Fruit fly (Drosophila melanogaster) whole organism, embryonic: Measurements from ENCODE around the gene mib1.
A peak's percentile ranks its signal among the peaks of the same experiment; 100 is the strongest.

ENCODE experiments used
- CG12236 ChIP-seq: fragments of 200-800 bp; sonication (Bioruptor generic); optimal IDR thresholded peaks from 2 replicates; lab custom pipeline; 2016; ENCODE audit warnings: missing biosample characterization, missing genetic modification characterization
- CG14965 ChIP-seq: fragments of 200-800 bp; sonication (Bioruptor generic); optimal IDR thresholded peaks from 2 replicates; lab custom pipeline; 2016; ENCODE audit warnings: missing biosample characterization, missing genetic modification characterization, borderline replicate concordance
- CG17568 ChIP-seq: fragments of 200-800 bp; sonication (Bioruptor generic); optimal IDR thresholded peaks from 2 replicates; lab custom pipeline; 2018; ENCODE audit warnings: missing biosample characterization, mild to moderate bottlenecking, missing genetic modification characterization, moderate library complexity
- CG1792 ChIP-seq: fragments of 200-800 bp; sonication (Bioruptor generic); optimal IDR thresholded peaks from 2 replicates; lab custom pipeline; 2016; ENCODE audit warnings: missing biosample characterization, missing genetic modification characterization
- CG30020 ChIP-seq: fragments of 200-800 bp; optimal IDR thresholded peaks from 2 replicates; lab custom pipeline; 2019; ENCODE audit warnings: missing biosample characterization, mild to moderate bottlenecking, missing genetic modification characterization, moderate library complexity
- CG8089 ChIP-seq: fragments of 200-800 bp; sonication (Bioruptor generic); optimal IDR thresholded peaks from 3 replicates; lab custom pipeline; 2016; ENCODE audit warnings: missing biosample characterization, missing genetic modification characterization
- CG8359 ChIP-seq: fragments of 200-800 bp; sonication (Bioruptor generic); optimal IDR thresholded peaks from 2 replicates; lab custom pipeline; 2017; ENCODE audit warnings: missing biosample characterization, mild to moderate bottlenecking, missing genetic modification characterization, borderline replicate concordance
- CG9215 ChIP-seq: fragments of 200-800 bp; sonication (Bioruptor generic); IDR thresholded peaks from 2 replicates; pipeline ENCODE4 v1.3.6; 2022; ENCODE audit warnings: missing biosample characterization, missing genetic modification characterization
- D ChIP-seq, 2 experiments: fragments of 200-800 bp in 1 of 2; fragments of >200 bp in 1 of 2; sonication (Bioruptor generic) in 1 of 2; optimal IDR thresholded peaks; 2 replicates in 1 of 2; 3 replicates in 1 of 2; lab custom pipeline; 2017; ENCODE audit warnings: mild to moderate bottlenecking in 1 of 2, missing biosample characterization in 1 of 2, missing genetic modification characterization in 1 of 2, missing genetic modification reagents in 1 of 2
- E2f1 ChIP-seq: fragments of 200-800 bp; sonication (Bioruptor generic); IDR thresholded peaks from 2 replicates; pipeline ENCODE4 v1.3.6; 2022; ENCODE audit warnings: missing biosample characterization, missing genetic modification characterization
- GATAe ChIP-seq: fragments of 200-800 bp; sonication (Bioruptor generic); conservative IDR thresholded peaks from 2 replicates; pipeline ENCODE4 v1.3.6; 2022; ENCODE audit warnings: missing biosample characterization, missing genetic modification characterization
- Hey ChIP-seq: fragments of 200-800 bp; sonication (Bioruptor generic); optimal IDR thresholded peaks from 3 replicates; lab custom pipeline; 2018; ENCODE audit warnings: missing biosample characterization, mild to moderate bottlenecking, missing genetic modification characterization
- HmgZ ChIP-seq: fragments of 200-800 bp; sonication (Bioruptor generic); optimal IDR thresholded peaks from 2 replicates; lab custom pipeline; 2018; ENCODE audit warnings: missing biosample characterization, mild to moderate bottlenecking, missing genetic modification characterization
- Lpt ChIP-seq: fragments of >200 bp; optimal IDR thresholded peaks from 2 replicates; lab custom pipeline; 2018; ENCODE audit warnings: missing biosample characterization, missing genetic modification characterization
- MESR4 ChIP-seq: fragments of 200-800 bp; sonication (Bioruptor generic); optimal IDR thresholded peaks from 2 replicates; lab custom pipeline; 2018; ENCODE audit warnings: missing biosample characterization, mild to moderate bottlenecking, missing genetic modification characterization, moderate library complexity
- MTF-1 ChIP-seq: fragments of 200-800 bp; sonication (Bioruptor generic); optimal IDR thresholded peaks from 2 replicates; lab custom pipeline; 2018; ENCODE audit warnings: missing biosample characterization, mild to moderate bottlenecking, missing genetic modification characterization, borderline replicate concordance
- Optix ChIP-seq: fragments of 200-800 bp; sonication (Bioruptor generic); IDR thresholded peaks from 3 replicates; pipeline ENCODE4 v1.3.6; 2022; ENCODE audit warnings: missing biosample characterization, missing genetic modification characterization
- Rx ChIP-seq: fragments of 200-800 bp; sonication (Bioruptor generic); IDR thresholded peaks from 2 replicates; pipeline ENCODE4 v1.3.6; 2022; ENCODE audit warnings: missing biosample characterization, missing genetic modification characterization
- Scr ChIP-seq: fragments of 200-800 bp; sonication (Bioruptor generic); IDR thresholded peaks from 2 replicates; pipeline ENCODE4 v1.3.6; 2022; ENCODE audit warnings: missing biosample characterization, missing genetic modification characterization; ENCODE audit not compliant: partially characterized antibody
- Sox100B ChIP-seq: fragments of 200-800 bp; sonication (Bioruptor generic); optimal IDR thresholded peaks from 3 replicates; lab custom pipeline; 2018; ENCODE audit warnings: missing biosample characterization, mild to moderate bottlenecking, missing genetic modification characterization
- TFAM ChIP-seq: fragments of 200-800 bp; sonication (Bioruptor generic); optimal IDR thresholded peaks from 2 replicates; lab custom pipeline; 2017; ENCODE audit warnings: missing biosample characterization, missing genetic modification characterization, inconsistent platforms
- Taf1 ChIP-seq: fragments of 200-800 bp; sonication (Bioruptor generic); IDR thresholded peaks from 2 replicates; pipeline ENCODE4 v1.3.6; 2022; ENCODE audit warnings: missing biosample characterization, missing genetic modification characterization
- Tbp ChIP-seq: fragments of >200 bp; optimal IDR thresholded peaks from 2 replicates; lab custom pipeline; 2018; ENCODE audit warnings: missing biosample characterization, missing genetic modification characterization
- Trl ChIP-seq, 3 experiments: fragments of >200 bp in 2 of 3; fragments of 200-800 bp in 1 of 3; sonication (Bioruptor generic) in 1 of 3; optimal IDR thresholded peaks; 2 replicates in 1 of 3; 3 replicates in 2 of 3; lab custom pipeline; 2016 to 2017; ENCODE audit warnings: missing biosample characterization in 1 of 3, missing genetic modification characterization in 1 of 3
- crc ChIP-seq: fragments of 200-800 bp; sonication (Bioruptor generic); optimal IDR thresholded peaks from 2 replicates; lab custom pipeline; 2016; ENCODE audit warnings: missing biosample characterization, missing genetic modification characterization
- dimm ChIP-seq: fragments of 200-800 bp; sonication (Bioruptor generic); IDR thresholded peaks from 2 replicates; pipeline ENCODE4 v1.3.6; 2022; ENCODE audit warnings: missing biosample characterization, missing genetic modification characterization
- ems ChIP-seq: fragments of 200-800 bp; sonication (Bioruptor generic); optimal IDR thresholded peaks from 3 replicates; lab custom pipeline; 2016; ENCODE audit warnings: missing biosample characterization, missing genetic modification characterization
- knrl ChIP-seq: fragments of 200-800 bp; sonication (Bioruptor generic); IDR thresholded peaks from 3 replicates; pipeline ENCODE4 v1.3.6; 2022; ENCODE audit warnings: missing biosample characterization, missing genetic modification characterization; ENCODE audit not compliant: partially characterized antibody
- lola ChIP-seq, 3 experiments: fragments of >200 bp in 2 of 3; fragments of 200-800 bp in 1 of 3; sonication (Bioruptor generic) in 1 of 3; optimal IDR thresholded peaks; 2 replicates each; lab custom pipeline; 2017 to 2019; ENCODE audit warnings: missing biosample characterization in 3 of 3, missing genetic modification characterization in 3 of 3, mild to moderate bottlenecking in 1 of 3, moderate library complexity in 1 of 3
- nom ChIP-seq: fragments of 200-800 bp; sonication (Bioruptor generic); optimal IDR thresholded peaks from 2 replicates; lab custom pipeline; 2017; ENCODE audit warnings: missing biosample characterization, missing genetic modification characterization, mild to moderate bottlenecking, moderate library complexity, missing genetic modification reagents
- odd ChIP-seq: fragments of 200-800 bp; sonication (Bioruptor generic); optimal IDR thresholded peaks from 2 replicates; lab custom pipeline; 2017; ENCODE audit warnings: missing biosample characterization, mild to moderate bottlenecking, missing genetic modification characterization
- pb ChIP-seq: fragments of 200-800 bp; sonication (Bioruptor generic); optimal IDR thresholded peaks from 3 replicates; lab custom pipeline; 2016; ENCODE audit warnings: missing biosample characterization, missing genetic modification characterization
- ranshi ChIP-seq: fragments of 200-800 bp; sonication (Bioruptor generic); IDR thresholded peaks from 2 replicates; pipeline ENCODE4 v1.3.6; 2022; ENCODE audit warnings: missing biosample characterization, missing genetic modification characterization
- ro ChIP-seq: fragments of 200-800 bp; sonication (Bioruptor generic); IDR thresholded peaks from 2 replicates; pipeline ENCODE4 v1.3.6; 2022; ENCODE audit warnings: missing biosample characterization, missing genetic modification characterization
- scrt ChIP-seq: fragments of 200-800 bp; sonication (Bioruptor generic); optimal IDR thresholded peaks from 2 replicates; lab custom pipeline; 2018; ENCODE audit warnings: missing biosample characterization, mild to moderate bottlenecking, missing genetic modification characterization, moderate library complexity
- sob ChIP-seq: fragments of 200-800 bp; sonication (Bioruptor generic); IDR thresholded peaks from 2 replicates; pipeline ENCODE4 v1.3.6; 2022; ENCODE audit warnings: missing biosample characterization, missing genetic modification characterization
- trh ChIP-seq: fragments of 200-800 bp; sonication (Bioruptor generic); optimal IDR thresholded peaks from 2 replicates; lab custom pipeline; 2016; ENCODE audit warnings: missing biosample characterization, missing genetic modification characterization
- vfl ChIP-seq: fragments of 200-800 bp; sonication (Bioruptor generic); optimal IDR thresholded peaks from 2 replicates; lab custom pipeline; 2016; ENCODE audit warnings: missing biosample characterization, missing genetic modification characterization
- wdn ChIP-seq: fragments of 200-800 bp; sonication (Bioruptor generic); IDR thresholded peaks from 2 replicates; pipeline ENCODE4 v1.3.6; 2022; ENCODE audit warnings: missing biosample characterization, missing genetic modification characterization

Gene mib1

dm6 chr3L:16001164-16001679, 10.4 kb downstream of the mib1 start (continued):
- TF ChIP-seq TFAM (GFP tag; lab: Kevin White, UChicago) (no peak), Trl (optimal IDR thresholded peaks at IDR 0.05; lab: Kevin White, UChicago) (peak in 1 of 2 experiments; percentile 57), Trl (GFP tag; optimal IDR thresholded peaks at IDR 0.05; lab: Kevin White, UChicago) (peak; percentile 63), ranshi (GFP tag; lab: Robert Waterston, UW) (peak; percentile 55; the same call in 1 of the 2 replicates), E2f1 (GFP tag; lab: Robert Waterston, UW) (peak; percentile 53), D (optimal IDR thresholded peaks at IDR 0.05; lab: Kevin White, UChicago) (no peak), D (GFP tag; optimal IDR thresholded peaks at IDR 0.05; lab: Kevin White, UChicago) (peak; percentile 23), ro (GFP tag; lab: Robert Waterston, UW) (no peak), odd (peak; percentile 76), MESR4 (GFP tag; lab: Kevin White, UChicago) (no peak), CG12236 (GFP tag; lab: Kevin White, UChicago) (peak; percentile 29), MTF-1 (GFP tag; lab: Kevin White, UChicago) (no peak), sob (GFP tag; lab: Robert Waterston, UW) (peak; percentile 79), Lpt (GFP tag; lab: Kevin White, UChicago) (no peak), CG17568 (GFP tag; lab: Kevin White, UChicago) (peak; percentile 52), lola (GFP tag; optimal IDR thresholded peaks at IDR 0.05; lab: Kevin White, UChicago) (no peak), Optix (GFP tag; lab: Robert Waterston, UW) (no peak), Rx (no peak), Sox100B (GFP tag; lab: Kevin White, UChicago) (peak; percentile 49), scrt (GFP tag; lab: Kevin White, UChicago) (peak; percentile 87), trh (GFP tag; lab: Kevin White, UChicago) (no peak), HmgZ (tag; lab: Kevin White, UChicago) (peak; percentile 83), wdn (GFP tag; lab: Robert Waterston, UW) (peak; percentile 38; the same call in 1 of the 2 replicates), ems (GFP tag; lab: Kevin White, UChicago) (peak; percentile 57), CG8359 (no peak), CG8089 (GFP tag; lab: Kevin White, UChicago) (peak; percentile 7), knrl (GFP tag; lab: Robert Waterston, UW) (no peak), CG9215 (GFP tag; lab: Robert Waterston, UW) (no peak), Hey (tag; lab: Kevin White, UChicago) (peak; percentile 48), crc (GFP tag; lab: Kevin White, UChicago) (peak; percentile 67), CG30020 (tag; lab: Kevin White, UChicago) (no peak), vfl (GFP tag; lab: Kevin White, UChicago) (peak; percentile 65), Tbp (GFP tag; lab: Kevin White, UChicago) (no peak), CG14965 (GFP tag; lab: Kevin White, UChicago) (no peak), CG1792 (GFP tag; lab: Kevin White, UChicago) (peak; percentile 74), GATAe (GFP tag; lab: Robert Waterston, UW) (peak; percentile 40; the same call in 1 of the 2 replicates), Taf1 (0 out of 2 replicates have a peak, but pooled peaks have one; percentile 20), Scr (GFP tag; lab: Robert Waterston, UW) (0 out of 2 replicates have a peak, but pooled peaks have one; percentile 34), nom (GFP tag; lab: Kevin White, UChicago) (no peak), dimm (GFP tag; lab: Robert Waterston, UW) (no peak), pb (peak; percentile 60)
